In the genomic region with DNA sequence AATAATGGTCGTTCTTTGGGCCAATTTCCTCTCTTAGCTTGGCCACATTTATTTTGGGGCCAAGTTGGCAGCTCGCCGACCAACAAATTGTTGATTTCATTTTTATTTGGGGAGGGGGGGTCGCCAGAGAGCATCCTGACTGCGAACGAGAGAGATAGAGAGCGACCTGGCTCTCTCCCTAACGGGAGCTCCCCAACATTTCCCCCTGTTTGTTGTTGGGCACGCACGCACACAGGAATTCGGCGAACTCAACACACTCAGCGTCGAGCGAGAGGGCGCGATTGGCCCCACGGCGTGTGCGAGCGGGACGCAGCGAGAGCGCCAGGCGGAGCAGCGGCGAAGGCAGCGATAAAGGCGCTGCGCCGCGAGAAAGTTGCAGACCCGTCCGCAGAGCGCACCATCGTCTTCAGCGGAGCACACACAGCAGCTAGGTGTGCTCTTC, we compare ENCODE assay signal across 3 fruit fly cellular contexts.
TF ChIP-seq lines count a peak whose summit lies in the region.

A gene (plus strand): TSS at position 400 of the 442 bp plus-strand sequence.

TF ChIP-seq in whole organism, embryonic, 481 proteins besides CTCF, POLR2A, EP300 and RAD21 (continued from another document and continues in another):
- no peak for TF ChIP-seq CG15479 (GFP tag; optimal IDR thresholded peaks at IDR 0.05; lab: Kevin White, UChicago)
- no peak for TF ChIP-seq dysf (GFP tag; IDR thresholded peaks at IDR 0.05; lab: Robert Waterston, UW)
- peak; percentile 57; the same call in 1 of the 2 replicates for TF ChIP-seq CG32532 (GFP tag; IDR thresholded peaks at IDR 0.05; lab: Robert Waterston, UW)
- no peak for TF ChIP-seq gt (GFP tag; IDR thresholded peaks at IDR 0.05; lab: Robert Waterston, UW)
- TF ChIP-seq Bgb (GFP tag; IDR thresholded peaks at IDR 0.05; lab: Robert Waterston, UW; ENCODE audit: partially characterized antibody), result peak; percentile 30; the same call in 1 of the 2 replicates
- TF ChIP-seq cato (GFP tag; optimal IDR thresholded peaks at IDR 0.05; lab: Kevin White, UChicago; ENCODE audit: borderline replicate concordance), result no peak
- no peak for TF ChIP-seq croc (GFP tag; conservative IDR thresholded peaks at IDR 0.05; lab: Robert Waterston, UW)
- TF ChIP-seq emc (GFP tag; optimal IDR thresholded peaks at IDR 0.05; lab: Kevin White, UChicago), result no peak
- TF ChIP-seq Xbp1 (GFP tag; optimal IDR thresholded peaks at IDR 0.05; lab: Kevin White, UChicago), result no peak
- TF ChIP-seq D (optimal IDR thresholded peaks at IDR 0.05; lab: Kevin White, UChicago), result no peak
- no peak for TF ChIP-seq D (GFP tag; optimal IDR thresholded peaks at IDR 0.05; lab: Kevin White, UChicago)
- no peak for TF ChIP-seq fd3F (GFP tag; optimal IDR thresholded peaks at IDR 0.05; lab: Kevin White, UChicago)
- no peak for TF ChIP-seq knrl (GFP tag; IDR thresholded peaks at IDR 0.05; lab: Robert Waterston, UW; ENCODE audit: partially characterized antibody)
- TF ChIP-seq H15 (GFP tag; IDR thresholded peaks at IDR 0.05; lab: Robert Waterston, UW), result no peak
- peak; percentile 6 for TF ChIP-seq CG3281 (GFP tag; optimal IDR thresholded peaks at IDR 0.05; lab: Kevin White, UChicago)
- peak; percentile 12 for TF ChIP-seq BtbVII (GFP tag; optimal IDR thresholded peaks at IDR 0.05; lab: Kevin White, UChicago)
- TF ChIP-seq CG1233 (GFP tag; optimal IDR thresholded peaks at IDR 0.05; lab: Kevin White, UChicago), result no peak
- no peak for TF ChIP-seq E2f1 (GFP tag; IDR thresholded peaks at IDR 0.05; lab: Robert Waterston, UW)
- TF ChIP-seq CG5180 (GFP tag; optimal IDR thresholded peaks at IDR 0.05; lab: Kevin White, UChicago), result no peak
- TF ChIP-seq hb (GFP tag; IDR thresholded peaks at IDR 0.05; lab: Robert Waterston, UW; ENCODE audit: partially characterized antibody), result no peak
- no peak for TF ChIP-seq CG9817 (tag; optimal IDR thresholded peaks at IDR 0.05; lab: Kevin White, UChicago)
- no peak for TF ChIP-seq CG3407 (GFP tag; optimal IDR thresholded peaks at IDR 0.05; lab: Kevin White, UChicago)
- 0 out of 2 replicates have a peak, but pooled peaks have one; percentile 14 for TF ChIP-seq Scr (GFP tag; IDR thresholded peaks at IDR 0.05; lab: Robert Waterston, UW; ENCODE audit: partially characterized antibody)
- no peak for TF ChIP-seq nerfin-2 (GFP tag; IDR thresholded peaks at IDR 0.05; lab: Robert Waterston, UW; ENCODE audit: partially characterized antibody)
- no peak for TF ChIP-seq ci (GFP tag; IDR thresholded peaks at IDR 0.05; lab: Robert Waterston, UW)
- TF ChIP-seq CG14667 (GFP tag; IDR thresholded peaks at IDR 0.05; lab: Robert Waterston, UW), result no peak
- TF ChIP-seq Kr (GFP tag; optimal IDR thresholded peaks at IDR 0.05; lab: Kevin White, UChicago), result no peak
- no peak for TF ChIP-seq ind (GFP tag; optimal IDR thresholded peaks at IDR 0.05; lab: Kevin White, UChicago)
- no peak for TF ChIP-seq NC2β (GFP tag; optimal IDR thresholded peaks at IDR 0.05; lab: Kevin White, UChicago)
- TF ChIP-seq D19B (GFP tag; optimal IDR thresholded peaks at IDR 0.05; lab: Kevin White, UChicago), result no peak
- TF ChIP-seq CG33213 (GFP tag; optimal IDR thresholded peaks at IDR 0.05; lab: Kevin White, UChicago), result no peak
- no peak for TF ChIP-seq CG8089 (GFP tag; optimal IDR thresholded peaks at IDR 0.05; lab: Kevin White, UChicago)
- TF ChIP-seq fu2 (GFP tag; optimal IDR thresholded peaks at IDR 0.05; lab: Kevin White, UChicago), result no peak
- TF ChIP-seq CG13287 (GFP tag; IDR thresholded peaks at IDR 0.05; lab: Robert Waterston, UW; ENCODE audit: partially characterized antibody), result no peak
- TF ChIP-seq CG13424 (tag; optimal IDR thresholded peaks at IDR 0.05; lab: Kevin White, UChicago), result no peak
- peak; percentile 34 for TF ChIP-seq stwl (tag; optimal IDR thresholded peaks at IDR 0.05; lab: Kevin White, UChicago)
- no peak for TF ChIP-seq fd102C (GFP tag; optimal IDR thresholded peaks at IDR 0.05; lab: Kevin White, UChicago)
- TF ChIP-seq CG17912 (GFP tag; optimal IDR thresholded peaks at IDR 0.05; lab: Kevin White, UChicago), result no peak
- TF ChIP-seq CG9876 (GFP tag; optimal IDR thresholded peaks at IDR 0.05; lab: Kevin White, UChicago), result no peak
- TF ChIP-seq sisA (GFP tag; IDR thresholded peaks at IDR 0.05; lab: Robert Waterston, UW), result no peak
- TF ChIP-seq CG1832 (GFP tag; optimal IDR thresholded peaks at IDR 0.05; lab: Kevin White, UChicago), result peak; percentile 90
- TF ChIP-seq CG9797 (GFP tag; optimal IDR thresholded peaks at IDR 0.05; lab: Kevin White, UChicago), result no peak

TF ChIP-seq in whole organism, prepupa, 60 proteins besides CTCF, POLR2A, EP300 and RAD21 (continued from another document):
- no peak for TF ChIP-seq Ets21C (GFP tag; optimal IDR thresholded peaks at IDR 0.05; lab: Kevin White, UChicago)
- no peak for TF ChIP-seq Sox14 (GFP tag; optimal IDR thresholded peaks at IDR 0.05; lab: Kevin White, UChicago)
- TF ChIP-seq dsx (GFP tag; optimal IDR thresholded peaks at IDR 0.05; lab: Kevin White, UChicago; ENCODE audit: poor library complexity, severe bottlenecking), result peak; percentile 46
- TF ChIP-seq fd85E (GFP tag; optimal IDR thresholded peaks at IDR 0.05; lab: Kevin White, UChicago), result peak; percentile 31
- peak; percentile 80 for TF ChIP-seq Eip78C (GFP tag; lab: Kevin White, UChicago)
- TF ChIP-seq CG1621 (tag; optimal IDR thresholded peaks at IDR 0.05; lab: Kevin White, UChicago), result peak; percentile 48
- peak; percentile 25 to 65 for TF ChIP-seq ss (GFP tag; optimal IDR thresholded peaks at IDR 0.05; lab: Kevin White, UChicago)
- TF ChIP-seq CG8632 (GFP tag; optimal IDR thresholded peaks at IDR 0.05; lab: Kevin White, UChicago), result no peak
- TF ChIP-seq Eip75B (GFP tag; optimal IDR thresholded peaks at IDR 0.05; lab: Kevin White, UChicago), result peak; percentile 31
- TF ChIP-seq CG15336 (GFP tag; IDR thresholded peaks at IDR 0.05; lab: Robert Waterston, UW), result peak; percentile 21; the same call in 1 of the 2 replicates
- peak; percentile 27 for TF ChIP-seq CG6276 (GFP tag; optimal IDR thresholded peaks at IDR 0.05; lab: Kevin White, UChicago)
- TF ChIP-seq CG3919 (GFP tag; optimal IDR thresholded peaks at IDR 0.05; lab: Kevin White, UChicago), result peak; percentile 42
- TF ChIP-seq dac (GFP tag; optimal IDR thresholded peaks at IDR 0.05; lab: Kevin White, UChicago), result no peak
- TF ChIP-seq CG6854 (GFP tag; optimal IDR thresholded peaks at IDR 0.05; lab: Kevin White, UChicago), result peak; percentile 79
TF ChIP-seq in whole organism, prepupa: peak in this region for 22.

TF ChIP-seq in whole organism, wandering third instar larva, 38 proteins besides CTCF, POLR2A, EP300 and RAD21 (continued from another document):
- TF ChIP-seq Jra (GFP tag; optimal IDR thresholded peaks at IDR 0.05; lab: Kevin White, UChicago), result no peak
